Fruit fly (Drosophila melanogaster): ENCODE results near the gene Dfd.

DNA sequence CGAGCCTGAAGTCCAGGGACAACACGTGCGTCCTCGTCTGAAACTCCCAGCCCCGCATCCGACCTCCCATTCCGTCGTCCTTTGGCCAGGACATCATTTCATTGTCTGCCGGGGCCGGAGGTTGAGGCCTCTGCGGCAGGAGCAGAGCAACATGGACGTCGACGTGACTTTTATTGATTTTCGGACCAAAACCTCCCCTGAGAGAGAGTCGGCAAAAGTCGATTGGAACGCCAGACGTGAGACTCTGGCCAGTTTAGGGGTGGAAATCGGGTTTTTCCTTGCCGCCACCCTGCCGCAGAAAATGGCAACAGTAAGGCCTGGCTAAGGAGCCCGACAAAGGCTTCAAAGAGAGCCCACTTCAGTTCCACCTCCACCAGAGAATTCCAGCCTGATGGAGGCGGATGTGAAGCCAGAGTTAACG, 25.5 kb upstream of the Dfd start:
- TF ChIP-seq Dif (GFP tag; optimal IDR thresholded peaks at IDR 0.05; ENCODE audit: partially characterized antibody) (no peak), brk (GFP tag; optimal IDR thresholded peaks at IDR 0.05) (no peak), CG9705 (GFP tag; optimal IDR thresholded peaks at IDR 0.05) (no peak), OdsH (GFP tag; optimal IDR thresholded peaks at IDR 0.05) (no peak), Myc (optimal IDR thresholded peaks at IDR 0.05) (no peak), lola (GFP tag; optimal IDR thresholded peaks at IDR 0.05) (no peak), h (GFP tag; optimal IDR thresholded peaks at IDR 0.05) (no peak), ey (GFP tag; optimal IDR thresholded peaks at IDR 0.05) (no peak), psq (GFP tag; optimal IDR thresholded peaks at IDR 0.05) (no peak), GATAd (GFP tag; optimal IDR thresholded peaks at IDR 0.05) (no peak)

All from whole organism, wandering third instar larva.